Fruit fly (Drosophila melanogaster) whole organism, prepupa: ENCODE data around the gene CG3630.

Source experiments
- Blimp-1 ChIP-seq: fragments of 200-800 bp; sonication (Bioruptor generic); optimal IDR thresholded peaks from 3 replicates; lab custom pipeline; 2017; ENCODE audit warnings: missing biosample characterization, missing genetic modification characterization, mild to moderate bottlenecking, moderate library complexity, missing genetic modification reagents
- CG10631 ChIP-seq: fragments of 200-800 bp; sonication (Bioruptor generic); optimal IDR thresholded peaks from 2 replicates; lab custom pipeline; 2016; ENCODE audit warnings: missing biosample characterization, missing genetic modification characterization
- CG10669 ChIP-seq: fragments of 200-800 bp; sonication (Bioruptor generic); optimal IDR thresholded peaks from 3 replicates; lab custom pipeline; 2018; ENCODE audit warnings: missing biosample characterization, mild to moderate bottlenecking, missing genetic modification characterization, moderate library complexity
- CG11762 ChIP-seq: fragments of 200-800 bp; sonication (Bioruptor generic); optimal IDR thresholded peaks from 3 replicates; lab custom pipeline; 2016; ENCODE audit warnings: missing biosample characterization, missing genetic modification characterization; ENCODE audit not compliant: insufficient read depth
- CG11902 ChIP-seq: fragments of 200-800 bp; sonication (Bioruptor generic); optimal IDR thresholded peaks from 3 replicates; lab custom pipeline; 2016; ENCODE audit warnings: missing biosample characterization, missing genetic modification characterization
- CG15336 ChIP-seq: fragments of 200-800 bp; sonication (Bioruptor generic); IDR thresholded peaks from 2 replicates; pipeline ENCODE4 v1.3.6; 2022; ENCODE audit warnings: missing biosample characterization, missing genetic modification characterization
- CG1621 ChIP-seq: fragments of 200-800 bp; sonication (Bioruptor generic); optimal IDR thresholded peaks from 3 replicates; lab custom pipeline; 2018; ENCODE audit warnings: missing biosample characterization, mild to moderate bottlenecking, missing genetic modification characterization
- CG16779 ChIP-seq: fragments of 200-800 bp; sonication (Bioruptor generic); optimal IDR thresholded peaks from 3 replicates; lab custom pipeline; 2017; ENCODE audit warnings: missing biosample characterization, mild to moderate bottlenecking, missing genetic modification characterization
- CG3032 ChIP-seq: fragments of 200-800 bp; optimal IDR thresholded peaks from 2 replicates; lab custom pipeline; 2019; ENCODE audit warnings: missing biosample characterization, mild to moderate bottlenecking, missing genetic modification characterization, moderate library complexity
- CG31627 ChIP-seq: fragments of 200-800 bp; sonication (Bioruptor generic); optimal IDR thresholded peaks from 3 replicates; lab custom pipeline; 2016; ENCODE audit warnings: missing biosample characterization, missing genetic modification characterization
- CG34406 ChIP-seq: fragments of 200-800 bp; sonication (Bioruptor generic); optimal IDR thresholded peaks from 3 replicates; lab custom pipeline; 2016; ENCODE audit warnings: missing biosample characterization, missing genetic modification characterization
- CG3919 ChIP-seq: fragments of 200-800 bp; sonication (Bioruptor generic); optimal IDR thresholded peaks from 3 replicates; lab custom pipeline; 2016; ENCODE audit warnings: missing biosample characterization, missing genetic modification characterization
- CG4318 ChIP-seq: fragments of 200-800 bp; sonication (Bioruptor generic); optimal IDR thresholded peaks from 3 replicates; lab custom pipeline; 2017; ENCODE audit warnings: missing biosample characterization, mild to moderate bottlenecking, missing genetic modification characterization
- CG6163 ChIP-seq: fragments of 200-800 bp; sonication (Bioruptor generic); IDR thresholded peaks from 3 replicates; pipeline ENCODE4 v1.3.6; 2022; ENCODE audit warnings: missing biosample characterization, missing genetic modification characterization
- CG6276 ChIP-seq: fragments of 200-800 bp; sonication (Bioruptor generic); optimal IDR thresholded peaks from 2 replicates; lab custom pipeline; 2017; ENCODE audit warnings: missing biosample characterization, mild to moderate bottlenecking, missing genetic modification characterization
- CG6792 ChIP-seq: fragments of 200-800 bp; sonication (Bioruptor generic); optimal IDR thresholded peaks from 3 replicates; lab custom pipeline; 2016; ENCODE audit warnings: missing biosample characterization, missing genetic modification characterization
- CG6808 ChIP-seq: fragments of 200-800 bp; sonication (Bioruptor generic); optimal IDR thresholded peaks from 3 replicates; lab custom pipeline; 2017; ENCODE audit warnings: missing biosample characterization, missing genetic modification characterization, mild to moderate bottlenecking, moderate library complexity, missing genetic modification reagents
- CG7368 ChIP-seq: fragments of 200-800 bp; sonication (Bioruptor generic); optimal IDR thresholded peaks from 3 replicates; lab custom pipeline; 2016; ENCODE audit warnings: missing biosample characterization, missing genetic modification characterization
- CG8119 ChIP-seq: fragments of 200-800 bp; sonication (Bioruptor generic); IDR thresholded peaks from 3 replicates; pipeline ENCODE4 v1.3.6; 2022; ENCODE audit warnings: missing biosample characterization, missing genetic modification characterization
- CG8319 ChIP-seq: fragments of 200-800 bp; sonication (Bioruptor generic); optimal IDR thresholded peaks from 3 replicates; lab custom pipeline; 2016; ENCODE audit warnings: missing biosample characterization, missing genetic modification characterization
- CG8632 ChIP-seq: fragments of 200-800 bp; sonication (Bioruptor generic); optimal IDR thresholded peaks from 3 replicates; lab custom pipeline; 2016; ENCODE audit warnings: missing biosample characterization, missing genetic modification characterization
- Eip75B ChIP-seq: fragments of 200-800 bp; sonication (Bioruptor generic); optimal IDR thresholded peaks from 3 replicates; lab custom pipeline; 2016; ENCODE audit warnings: missing biosample characterization, missing genetic modification characterization
- Eip78C ChIP-seq: fragments of 200-800 bp; sonication (Bioruptor generic); peaks from one replicate; lab custom pipeline; 2016; ENCODE audit warnings: missing biosample characterization, missing genetic modification characterization
- Eip93F ChIP-seq: fragments of 200-800 bp; sonication (Bioruptor generic); optimal IDR thresholded peaks from 2 replicates; lab custom pipeline; 2016; ENCODE audit warnings: missing biosample characterization, mild to moderate bottlenecking, missing genetic modification characterization
- Ets21C ChIP-seq: fragments of 200-800 bp; sonication (Bioruptor generic); optimal IDR thresholded peaks from 3 replicates; lab custom pipeline; 2016; ENCODE audit warnings: missing biosample characterization, missing genetic modification characterization
- Hr38 ChIP-seq: sonication (Bioruptor generic); optimal IDR thresholded peaks from 2 replicates; lab custom pipeline; 2016; ENCODE audit warnings: missing biosample characterization, missing genetic modification characterization
- Hr39 ChIP-seq: fragments of 200-800 bp; sonication (Bioruptor generic); optimal IDR thresholded peaks from 2 replicates; lab custom pipeline; 2016; ENCODE audit warnings: missing biosample characterization, missing genetic modification characterization
- Hr4 ChIP-seq: fragments of 200-800 bp; sonication (Bioruptor generic); optimal IDR thresholded peaks from 3 replicates; lab custom pipeline; 2016; ENCODE audit warnings: missing biosample characterization, missing genetic modification characterization
- Lpt ChIP-seq: fragments of 200-800 bp; sonication (Bioruptor generic); optimal IDR thresholded peaks from 3 replicates; lab custom pipeline; 2016; ENCODE audit warnings: missing biosample characterization, missing genetic modification characterization
- Met ChIP-seq: fragments of 200-800 bp; sonication (Bioruptor generic); optimal IDR thresholded peaks from 3 replicates; lab custom pipeline; 2016; ENCODE audit warnings: missing biosample characterization, missing genetic modification characterization
- Sox14 ChIP-seq: fragments of 200-800 bp; sonication (Bioruptor generic); optimal IDR thresholded peaks from 3 replicates; lab custom pipeline; 2016; ENCODE audit warnings: missing biosample characterization, missing genetic modification characterization
- achi ChIP-seq: fragments of 200-800 bp; sonication (Bioruptor generic); optimal IDR thresholded peaks from 3 replicates; lab custom pipeline; 2016; ENCODE audit warnings: missing biosample characterization, missing genetic modification characterization
- acj6 ChIP-seq: fragments of 200-800 bp; sonication (Bioruptor generic); optimal IDR thresholded peaks from 3 replicates; lab custom pipeline; 2016; ENCODE audit warnings: missing biosample characterization, missing genetic modification characterization
- cyc ChIP-seq: fragments of 200-800 bp; sonication (Bioruptor generic); optimal IDR thresholded peaks from 3 replicates; lab custom pipeline; 2016; ENCODE audit warnings: missing biosample characterization, missing genetic modification characterization
- dsx ChIP-seq: fragments of 200-800 bp; optimal IDR thresholded peaks from 3 replicates; lab custom pipeline; 2019; ENCODE audit warnings: missing biosample characterization, mild to moderate bottlenecking, missing genetic modification characterization, moderate library complexity; ENCODE audit not compliant: poor library complexity, severe bottlenecking
- esn ChIP-seq: fragments of 200-800 bp; sonication (Bioruptor generic); optimal IDR thresholded peaks from 2 replicates; lab custom pipeline; 2016; ENCODE audit warnings: missing biosample characterization, mild to moderate bottlenecking, missing genetic modification characterization, moderate library complexity
- fd85E ChIP-seq: fragments of 200-800 bp; sonication (Bioruptor generic); optimal IDR thresholded peaks from 3 replicates; lab custom pipeline; 2016; ENCODE audit warnings: missing biosample characterization, missing genetic modification characterization
- fkh ChIP-seq: fragments of 200-800 bp; sonication (Bioruptor generic); optimal IDR thresholded peaks from 3 replicates; lab custom pipeline; 2017; ENCODE audit warnings: missing biosample characterization, mild to moderate bottlenecking, missing genetic modification characterization, moderate library complexity
- lz ChIP-seq: fragments of 200-800 bp; sonication (Bioruptor generic); optimal IDR thresholded peaks from 3 replicates; lab custom pipeline; 2016; ENCODE audit warnings: missing biosample characterization, missing genetic modification characterization
- pdm3 ChIP-seq: fragments of 200-800 bp; sonication (Bioruptor generic); optimal IDR thresholded peaks from 3 replicates; lab custom pipeline; 2016; ENCODE audit warnings: missing biosample characterization, missing genetic modification characterization
- salr ChIP-seq, 2 experiments: fragments of 200-800 bp; sonication (Bioruptor generic); optimal IDR thresholded peaks; 3 replicates each; lab custom pipeline; 2016 to 2018; ENCODE audit warnings: missing biosample characterization in 2 of 2, missing genetic modification characterization in 2 of 2, mild to moderate bottlenecking in 1 of 2
- spab ChIP-seq: fragments of 200-800 bp; sonication (Bioruptor generic); optimal IDR thresholded peaks from 2 replicates; lab custom pipeline; 2017; ENCODE audit warnings: missing biosample characterization, mild to moderate bottlenecking, missing genetic modification characterization, missing genetic modification reagents
- svp ChIP-seq: fragments of 200-800 bp; sonication (Bioruptor generic); peaks from one replicate; lab custom pipeline; 2016; ENCODE audit warnings: missing biosample characterization, missing genetic modification characterization
- vri ChIP-seq: fragments of 200-800 bp; sonication (Bioruptor generic); optimal IDR thresholded peaks from 3 replicates; lab custom pipeline; 2016; ENCODE audit warnings: missing biosample characterization, mild to moderate bottlenecking, missing genetic modification characterization

The CG3630 gene

dm6 chrX:2162130-2162907 lies at the start of gene CG3630, which contains the start of gene Cyp4d1:
Gene CG3630, plus strand, starts transcription at chrX:2162196.
Gene Cyp4d1, minus strand, starts transcription at chrX:2162180.
- TF ChIP-seq CG6163 (no peak), svp (peak; percentile 96), CG16779 (no peak), CG11762 (GFP tag; lab: Kevin White, UChicago) (no peak)

DNA sequence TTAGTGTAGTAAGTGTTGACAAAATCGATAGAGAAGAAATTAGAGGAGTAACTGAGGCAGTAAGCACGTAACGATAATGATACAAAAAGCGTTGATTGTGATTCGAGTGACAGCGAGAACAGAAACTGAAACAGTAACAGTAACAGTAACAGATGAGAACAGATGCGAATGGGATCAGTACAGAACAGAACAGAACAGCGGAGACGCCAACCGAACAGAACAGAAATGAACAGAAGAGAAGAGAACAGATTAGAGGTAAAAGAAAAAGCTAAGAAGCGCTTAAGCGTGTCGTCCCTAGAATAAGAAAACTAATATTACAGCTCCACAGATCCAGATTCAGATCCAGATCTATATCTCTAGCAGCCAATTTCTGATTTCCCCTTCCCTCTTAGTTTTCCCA lies 49.3 kb upstream of the CG3630 start:
- TF ChIP-seq dsx (GFP tag; lab: Kevin White, UChicago) (no peak), acj6 (no peak), Eip78C (no peak), achi (GFP tag; lab: Kevin White, UChicago) (no peak)

- TF ChIP-seq Hr38 (GFP tag; lab: Kevin White, UChicago), result no peak
- TF ChIP-seq CG8319 (GFP tag; lab: Kevin White, UChicago), result peak; percentile 41
- peak; percentile 80 for TF ChIP-seq Hr39 (GFP tag; lab: Kevin White, UChicago)
- peak; percentile 65 for TF ChIP-seq CG10669 (GFP tag; lab: Kevin White, UChicago)
- peak; percentile 34 for TF ChIP-seq CG4318 (GFP tag; lab: Kevin White, UChicago)
- peak; percentile 73 for TF ChIP-seq acj6
- TF ChIP-seq lz (GFP tag; lab: Kevin White, UChicago), result peak; percentile 73
- TF ChIP-seq CG10631 (GFP tag; lab: Kevin White, UChicago), result peak; percentile 66
- peak; percentile 74 for TF ChIP-seq CG6808 (GFP tag; lab: Kevin White, UChicago)
- TF ChIP-seq CG15336 (GFP tag; lab: Robert Waterston, UW), result peak; percentile 70
- TF ChIP-seq vri, result no peak
- peak; percentile 84 for TF ChIP-seq Eip75B (GFP tag; lab: Kevin White, UChicago)
- TF ChIP-seq CG11902, result peak; percentile 40
- TF ChIP-seq CG31627, result peak; percentile 68
- peak; percentile 74 for TF ChIP-seq CG3919
- TF ChIP-seq esn, result peak; percentile 72
- TF ChIP-seq CG6276 (GFP tag; lab: Kevin White, UChicago), result no peak
- peak; percentile 68 for TF ChIP-seq CG8632 (GFP tag; lab: Kevin White, UChicago)
- peak; percentile 71 for TF ChIP-seq Hr4 (GFP tag; lab: Kevin White, UChicago)
- TF ChIP-seq Ets21C, result peak; percentile 59
- TF ChIP-seq Blimp-1 (GFP tag; lab: Kevin White, UChicago), result peak; percentile 94
- peak; percentile 84 for TF ChIP-seq Sox14 (GFP tag; lab: Kevin White, UChicago)
- peak; percentile 75 for TF ChIP-seq pdm3
- peak; percentile 72 for TF ChIP-seq CG8119 (GFP tag; lab: Robert Waterston, UW)
- TF ChIP-seq Eip93F (GFP tag; lab: Kevin White, UChicago), result peak; percentile 57
- TF ChIP-seq CG1621 (tag; lab: Kevin White, UChicago), result peak; percentile 26
- peak; percentile 69; the same call in 2 of the 3 replicates for TF ChIP-seq CG6163
- no peak for TF ChIP-seq fkh
- peak; percentile 93 for TF ChIP-seq Eip78C
- TF ChIP-seq dsx (GFP tag; lab: Kevin White, UChicago), result peak; percentile 66
- TF ChIP-seq Met (GFP tag; lab: Kevin White, UChicago), result peak; percentile 78
- TF ChIP-seq CG3032 (tag; lab: Kevin White, UChicago), result peak; percentile 65
- peak; percentile 73 for TF ChIP-seq CG6792 (GFP tag; lab: Kevin White, UChicago)
- no peak for TF ChIP-seq fd85E (GFP tag; lab: Kevin White, UChicago)
- TF ChIP-seq Lpt (GFP tag; lab: Kevin White, UChicago), result peak; percentile 34
- TF ChIP-seq salr (GFP tag; optimal IDR thresholded peaks at IDR 0.05; lab: Kevin White, UChicago), result peak; percentile 37 to 55
- TF ChIP-seq spab (GFP tag; lab: Kevin White, UChicago), result peak; percentile 55
- no peak for TF ChIP-seq CG16779
- TF ChIP-seq cyc, result peak; percentile 70
- TF ChIP-seq CG34406, result peak; percentile 68
- peak; percentile 68 for TF ChIP-seq CG7368 (GFP tag; lab: Kevin White, UChicago)
Measured at dm6 chrX:2121716-2122601, 40.0 kb upstream of the CG3630 start.
